Worm (Caenorhabditis elegans): Measurements from ENCODE around the gene str-87.

DNA sequence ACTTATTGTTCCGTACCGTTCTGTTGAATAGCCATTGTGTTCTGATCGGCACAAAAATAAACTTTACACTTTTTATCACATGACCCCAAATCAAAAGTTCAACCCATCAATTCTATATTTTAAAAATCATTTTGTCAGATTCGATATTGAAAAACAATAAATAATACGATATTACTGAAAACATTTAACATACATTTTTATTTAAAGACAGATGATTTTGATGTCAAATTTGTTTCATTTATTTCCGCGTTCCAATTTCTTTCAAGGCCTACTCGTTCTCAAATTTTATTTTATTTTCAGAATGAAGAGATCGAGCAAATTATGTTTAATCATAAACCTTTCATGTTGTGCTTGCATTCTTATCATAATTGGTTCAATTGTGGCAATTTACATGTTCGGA, 6.8 kb upstream of the str-87 start, which contains the start of gene F59E11.5:
- TF ChIP-seq ces-1 (GFP tag; optimal IDR thresholded peaks at IDR 0.05): no peak
- no peak for TF ChIP-seq unc-39 (tag; optimal IDR thresholded peaks at IDR 0.05)
- no peak for TF ChIP-seq lin-13 (tag; optimal IDR thresholded peaks at IDR 0.05)
- TF ChIP-seq drap-1 (GFP tag; optimal IDR thresholded peaks at IDR 0.05): no peak
- no peak for TF ChIP-seq zip-8 (tag; optimal IDR thresholded peaks at IDR 0.05)
- TF ChIP-seq ztf-11 (tag; optimal IDR thresholded peaks at IDR 0.05): no peak
